Fruit fly (Drosophila melanogaster): Measurements from ENCODE around the gene Pgant8.

dm6 chr3L:15652154-15652553 lies 31.5 kb upstream of the Pgant8 start, which contains the start of the genes Eig71Ec and Eig71Ed:
- TF ChIP-seq CG13204 (GFP tag; optimal IDR thresholded peaks at IDR 0.05) (no peak), CG15710 (tag; optimal IDR thresholded peaks at IDR 0.05) (no peak), rn (GFP tag; IDR thresholded peaks at IDR 0.05) (no peak), Pif1B (GFP tag; optimal IDR thresholded peaks at IDR 0.05) (no peak), gl (tag; optimal IDR thresholded peaks at IDR 0.05) (no peak), CG9948 (tag; optimal IDR thresholded peaks at IDR 0.05) (no peak)
